Fruit fly (Drosophila melanogaster) whole organism, embryonic: ENCODE measurements around the gene lwr.

Experiments
- Aef1 ChIP-seq: fragments of 200-800 bp; sonication (Bioruptor generic); IDR thresholded peaks from 3 replicates; pipeline ENCODE4 v1.3.6; 2022; ENCODE audit warnings: missing biosample characterization, missing genetic modification characterization
- Antp ChIP-seq: fragments of 200-800 bp; sonication (Bioruptor generic); optimal IDR thresholded peaks from 3 replicates; lab custom pipeline; 2016; ENCODE audit warnings: missing biosample characterization, missing genetic modification characterization
- B-H1 ChIP-seq: fragments of 200-800 bp; sonication (Bioruptor generic); IDR thresholded peaks from 3 replicates; pipeline ENCODE4 v1.3.6; 2022; ENCODE audit warnings: missing biosample characterization, missing genetic modification characterization
- Bteb2 ChIP-seq: fragments of 200-800 bp; sonication (Bioruptor generic); optimal IDR thresholded peaks from 2 replicates; lab custom pipeline; 2016; ENCODE audit warnings: missing biosample characterization, missing genetic modification characterization
- CG10654 ChIP-seq: fragments of 200-800 bp; sonication (Bioruptor generic); optimal IDR thresholded peaks from 2 replicates; lab custom pipeline; 2016; ENCODE audit warnings: missing biosample characterization, missing genetic modification characterization
- CG11723 ChIP-seq: fragments of 200-800 bp; sonication (Bioruptor generic); optimal IDR thresholded peaks from 2 replicates; lab custom pipeline; 2017; ENCODE audit warnings: missing biosample characterization, mild to moderate bottlenecking, missing genetic modification characterization
- CG13296 ChIP-seq: fragments of 200-800 bp; sonication (Bioruptor generic); optimal IDR thresholded peaks from 3 replicates; lab custom pipeline; 2018; ENCODE audit warnings: missing biosample characterization, mild to moderate bottlenecking, missing genetic modification characterization
- CG18476 ChIP-seq: fragments of 200-800 bp; sonication (Bioruptor generic); optimal IDR thresholded peaks from 2 replicates; lab custom pipeline; 2016; ENCODE audit warnings: missing biosample characterization, mild to moderate bottlenecking, missing genetic modification characterization
- CG30403 ChIP-seq: fragments of 200-800 bp; sonication (Bioruptor generic); optimal IDR thresholded peaks from 3 replicates; lab custom pipeline; 2016; ENCODE audit warnings: missing biosample characterization, missing genetic modification characterization
- CG32772 ChIP-seq: fragments of 200-800 bp; sonication (Bioruptor generic); IDR thresholded peaks from 2 replicates; pipeline ENCODE4 v1.3.6; 2022; ENCODE audit warnings: missing biosample characterization, missing genetic modification characterization
- CG7963 ChIP-seq: fragments of 200-800 bp; sonication (Bioruptor generic); IDR thresholded peaks from 3 replicates; pipeline ENCODE4 v1.3.6; 2022; ENCODE audit warnings: missing biosample characterization, missing genetic modification characterization; ENCODE audit not compliant: partially characterized antibody
- CG8281 ChIP-seq: fragments of 200-800 bp; sonication (Bioruptor generic); optimal IDR thresholded peaks from 2 replicates; lab custom pipeline; 2018; ENCODE audit warnings: missing biosample characterization, mild to moderate bottlenecking, missing genetic modification characterization, moderate library complexity
- CG8924 ChIP-seq: fragments of 200-800 bp; optimal IDR thresholded peaks from 3 replicates; lab custom pipeline; 2019; ENCODE audit warnings: missing biosample characterization, mild to moderate bottlenecking, missing genetic modification characterization, moderate library complexity
- CG9797 ChIP-seq: fragments of 200-800 bp; sonication (Bioruptor generic); optimal IDR thresholded peaks from 3 replicates; lab custom pipeline; 2018; ENCODE audit warnings: missing biosample characterization, mild to moderate bottlenecking, missing genetic modification characterization
- CG9817 ChIP-seq: fragments of 200-800 bp; sonication (Bioruptor generic); optimal IDR thresholded peaks from 2 replicates; lab custom pipeline; 2018; ENCODE audit warnings: missing biosample characterization, mild to moderate bottlenecking, missing genetic modification characterization, moderate library complexity
- Dad ChIP-seq: fragments of 200-800 bp; sonication (Bioruptor generic); optimal IDR thresholded peaks from 3 replicates; lab custom pipeline; 2016; ENCODE audit warnings: missing biosample characterization, missing genetic modification characterization
- Dip2 ChIP-seq: fragments of 200-800 bp; sonication (Bioruptor generic); IDR thresholded peaks from 2 replicates; pipeline ENCODE4 v1.3.6; 2022; ENCODE audit warnings: missing biosample characterization, missing genetic modification characterization
- Doc3 ChIP-seq: fragments of 200-800 bp; sonication (Bioruptor generic); IDR thresholded peaks from 3 replicates; pipeline ENCODE4 v1.3.6; 2022; ENCODE audit warnings: missing biosample characterization, missing genetic modification characterization; ENCODE audit not compliant: partially characterized antibody
- Dp ChIP-seq: fragments of 200-800 bp; sonication (Bioruptor generic); optimal IDR thresholded peaks from 2 replicates; lab custom pipeline; 2018; ENCODE audit warnings: missing biosample characterization, mild to moderate bottlenecking, missing genetic modification characterization, moderate library complexity
- E2f1 ChIP-seq: fragments of 200-800 bp; sonication (Bioruptor generic); IDR thresholded peaks from 2 replicates; pipeline ENCODE4 v1.3.6; 2022; ENCODE audit warnings: missing biosample characterization, missing genetic modification characterization
- E2f2 ChIP-seq: fragments of 200-800 bp; sonication (Bioruptor generic); IDR thresholded peaks from 2 replicates; pipeline ENCODE4 v1.3.6; 2022; ENCODE audit warnings: missing biosample characterization, missing genetic modification characterization
- Ets97D ChIP-seq: fragments of 200-800 bp; sonication (Bioruptor generic); optimal IDR thresholded peaks from 3 replicates; lab custom pipeline; 2016; ENCODE audit warnings: missing biosample characterization, missing genetic modification characterization
- Fer2 ChIP-seq: fragments of 200-800 bp; sonication (Bioruptor generic); optimal IDR thresholded peaks from 2 replicates; lab custom pipeline; 2018; ENCODE audit warnings: missing biosample characterization, mild to moderate bottlenecking, missing genetic modification characterization, moderate library complexity
- Gsc ChIP-seq: fragments of 200-800 bp; sonication (Bioruptor generic); IDR thresholded peaks from 2 replicates; pipeline ENCODE4 v1.3.6; 2022; ENCODE audit warnings: missing biosample characterization, missing genetic modification characterization
- H15 ChIP-seq: fragments of 200-800 bp; sonication (Bioruptor generic); IDR thresholded peaks from 3 replicates; pipeline ENCODE4 v1.3.6; 2022; ENCODE audit warnings: missing biosample characterization, missing genetic modification characterization
- Hmr ChIP-seq: fragments of 200-800 bp; sonication (Bioruptor generic); optimal IDR thresholded peaks from 3 replicates; lab custom pipeline; 2017; ENCODE audit warnings: mild to moderate bottlenecking, missing biosample characterization, missing genetic modification reagents, missing genetic modification characterization
- Oli ChIP-seq: fragments of 200-800 bp; sonication (Bioruptor generic); optimal IDR thresholded peaks from 2 replicates; lab custom pipeline; 2018; ENCODE audit warnings: missing biosample characterization, mild to moderate bottlenecking, missing genetic modification characterization, moderate library complexity
- Opbp ChIP-seq: fragments of 200-800 bp; sonication (Bioruptor generic); IDR thresholded peaks from 3 replicates; pipeline ENCODE4 v1.3.6; 2022; ENCODE audit warnings: missing biosample characterization, missing genetic modification characterization; ENCODE audit not compliant: partially characterized antibody
- Pdp1 ChIP-seq, 2 experiments: fragments of 200-800 bp; sonication (Bioruptor generic); optimal IDR thresholded peaks; 3 replicates each; lab custom pipeline; 2016; ENCODE audit warnings: missing biosample characterization in 2 of 2, missing genetic modification characterization in 2 of 2, mild to moderate bottlenecking in 1 of 2, moderate library complexity in 1 of 2
- Taf1 ChIP-seq: fragments of 200-800 bp; sonication (Bioruptor generic); IDR thresholded peaks from 2 replicates; pipeline ENCODE4 v1.3.6; 2022; ENCODE audit warnings: missing biosample characterization, missing genetic modification characterization
- Vsx1 ChIP-seq: fragments of 200-800 bp; sonication (Bioruptor generic); optimal IDR thresholded peaks from 2 replicates; lab custom pipeline; 2017; ENCODE audit warnings: missing biosample characterization, mild to moderate bottlenecking, missing genetic modification characterization, missing genetic modification reagents
- al ChIP-seq: fragments of 200-800 bp; sonication (Bioruptor generic); IDR thresholded peaks from 2 replicates; pipeline ENCODE4 v1.3.6; 2022; ENCODE audit warnings: missing biosample characterization, missing genetic modification characterization
- az2 ChIP-seq: fragments of 200-800 bp; sonication (Bioruptor generic); optimal IDR thresholded peaks from 3 replicates; lab custom pipeline; 2016; ENCODE audit warnings: missing biosample characterization, missing genetic modification characterization
- bowl ChIP-seq: fragments of 200-800 bp; sonication (Bioruptor generic); IDR thresholded peaks from 2 replicates; pipeline ENCODE4 v1.3.6; 2022; ENCODE audit warnings: missing biosample characterization, missing genetic modification characterization
- ewg ChIP-seq: fragments of 200-800 bp; sonication (Bioruptor generic); optimal IDR thresholded peaks from 3 replicates; lab custom pipeline; 2017; ENCODE audit warnings: mild to moderate bottlenecking, missing biosample characterization, missing genetic modification reagents, missing genetic modification characterization
- exex ChIP-seq: fragments of 200-800 bp; sonication (Bioruptor generic); optimal IDR thresholded peaks from 4 replicates; lab custom pipeline; 2018; ENCODE audit warnings: missing biosample characterization, mild to moderate bottlenecking, missing genetic modification characterization, moderate library complexity
- jigr1 ChIP-seq: fragments of 200-800 bp; sonication (Bioruptor generic); IDR thresholded peaks from 3 replicates; pipeline ENCODE4 v1.3.6; 2022; ENCODE audit warnings: missing biosample characterization, missing genetic modification characterization
- jing ChIP-seq: fragments of 200-800 bp; sonication (Bioruptor generic); optimal IDR thresholded peaks from 2 replicates; lab custom pipeline; 2018; ENCODE audit warnings: missing biosample characterization, mild to moderate bottlenecking, missing genetic modification characterization
- kah ChIP-seq: fragments of 200-800 bp; sonication (Bioruptor generic); optimal IDR thresholded peaks from 2 replicates; lab custom pipeline; 2018; ENCODE audit warnings: missing biosample characterization, mild to moderate bottlenecking, missing genetic modification characterization
- klu ChIP-seq: fragments of 200-800 bp; sonication (Bioruptor generic); IDR thresholded peaks from 2 replicates; pipeline ENCODE4 v1.3.6; 2022; ENCODE audit warnings: missing biosample characterization, missing genetic modification characterization
- lab ChIP-seq: fragments of 200-800 bp; sonication (Bioruptor generic); optimal IDR thresholded peaks from 3 replicates; lab custom pipeline; 2017; ENCODE audit warnings: missing biosample characterization, missing genetic modification characterization, mild to moderate bottlenecking, moderate library complexity, missing genetic modification reagents
- lmd ChIP-seq: fragments of 200-800 bp; sonication (Bioruptor generic); IDR thresholded peaks from 2 replicates; pipeline ENCODE4 v1.3.6; 2022; ENCODE audit warnings: missing biosample characterization, missing genetic modification characterization
- lola ChIP-seq, 3 experiments: fragments of >200 bp in 2 of 3; fragments of 200-800 bp in 1 of 3; sonication (Bioruptor generic) in 1 of 3; optimal IDR thresholded peaks; 2 replicates each; lab custom pipeline; 2017 to 2019; ENCODE audit warnings: missing biosample characterization in 3 of 3, missing genetic modification characterization in 3 of 3, mild to moderate bottlenecking in 1 of 3, moderate library complexity in 1 of 3
- luna ChIP-seq: fragments of 200-800 bp; sonication (Bioruptor generic); optimal IDR thresholded peaks from 2 replicates; lab custom pipeline; 2016; ENCODE audit warnings: missing biosample characterization, missing genetic modification characterization
- nmo ChIP-seq: fragments of 200-800 bp; sonication (Bioruptor generic); optimal IDR thresholded peaks from 2 replicates; lab custom pipeline; 2018; ENCODE audit warnings: missing biosample characterization, mild to moderate bottlenecking, missing genetic modification characterization, moderate library complexity
- pan ChIP-seq, 4 experiments: fragments of >200 bp in 3 of 4; fragments of 200-800 bp in 1 of 4; sonication (Bioruptor generic) in 1 of 4; optimal IDR thresholded peaks in 3 of 4; IDR thresholded peaks in 1 of 4; 2 replicates each; pipeline versions ENCODE4 v1.3.6 to Lab custom; 2017 to 2022; ENCODE audit warnings: missing biosample characterization in 2 of 4, missing genetic modification characterization in 2 of 4, mixed read lengths in 1 of 4
- sd ChIP-seq: fragments of 200-800 bp; sonication (Bioruptor generic); optimal IDR thresholded peaks from 3 replicates; lab custom pipeline; 2018; ENCODE audit warnings: missing biosample characterization, mild to moderate bottlenecking, missing genetic modification characterization, moderate library complexity
- slou ChIP-seq: fragments of 200-800 bp; sonication (Bioruptor generic); optimal IDR thresholded peaks from 3 replicates; lab custom pipeline; 2016; ENCODE audit warnings: missing biosample characterization, missing genetic modification characterization
- zf30C ChIP-seq: fragments of 200-800 bp; sonication (Bioruptor generic); optimal IDR thresholded peaks from 3 replicates; lab custom pipeline; 2018; ENCODE audit warnings: missing biosample characterization, mild to moderate bottlenecking, missing genetic modification characterization

The lwr gene

dm6 chr2L:523165-523835 lies 19.1 kb downstream of the lwr start (continued):
- no peak for TF ChIP-seq az2 (GFP tag; lab: Kevin White, UChicago)
- no peak for TF ChIP-seq Ets97D
- no peak for TF ChIP-seq CG10654 (GFP tag; lab: Kevin White, UChicago)
- TF ChIP-seq CG9797 = no peak
- TF ChIP-seq Hmr (GFP tag; lab: Kevin White, UChicago) = peak; percentile 56
- TF ChIP-seq exex (tag; lab: Kevin White, UChicago) = peak; percentile 77
- no peak for TF ChIP-seq lmd
- no peak for TF ChIP-seq Taf1 (GFP tag; lab: Robert Waterston, UW)
- no peak for TF ChIP-seq Dip2 (GFP tag; lab: Robert Waterston, UW)
- TF ChIP-seq nmo (GFP tag; lab: Kevin White, UChicago) = no peak
- TF ChIP-seq H15 (GFP tag; lab: Robert Waterston, UW) = no peak
- no peak for TF ChIP-seq Gsc
- no peak for TF ChIP-seq Oli (tag; lab: Kevin White, UChicago)
- TF ChIP-seq pan (optimal IDR thresholded peaks at IDR 0.05; lab: Kevin White, UChicago) = no peak
- peak in 1 of 2 experiments; percentile 24 for TF ChIP-seq pan (GFP tag; optimal IDR thresholded peaks at IDR 0.05 in 1 of 2, IDR thresholded peaks at IDR 0.05 in 1 of 2)
- no peak for TF ChIP-seq Fer2 (tag; lab: Kevin White, UChicago)
- no peak for TF ChIP-seq Vsx1
- TF ChIP-seq CG11723 = no peak
- TF ChIP-seq slou (GFP tag; lab: Kevin White, UChicago) = no peak
- TF ChIP-seq jigr1 (GFP tag; lab: Robert Waterston, UW) = no peak
- TF ChIP-seq B-H1 (GFP tag; lab: Robert Waterston, UW) = no peak; the same call in 2 of the 3 replicates
- peak; percentile 53 for TF ChIP-seq ewg
- no peak for TF ChIP-seq CG32772 (GFP tag; lab: Robert Waterston, UW)
- no peak for TF ChIP-seq Bteb2 (GFP tag; lab: Kevin White, UChicago)
- TF ChIP-seq Dad = peak; percentile 25
- no peak for TF ChIP-seq lola (GFP tag; optimal IDR thresholded peaks at IDR 0.05; lab: Kevin White, UChicago)
- no peak for TF ChIP-seq zf30C
- TF ChIP-seq sd (tag; lab: Kevin White, UChicago) = peak; percentile 83
- peak; percentile 22; the same call in 1 of the 2 replicates for TF ChIP-seq E2f2 (GFP tag; lab: Robert Waterston, UW)
- TF ChIP-seq klu = no peak
- TF ChIP-seq Antp (GFP tag; lab: Kevin White, UChicago) = peak; percentile 40
- peak; percentile 16 for TF ChIP-seq CG13296 (GFP tag; lab: Kevin White, UChicago)
- TF ChIP-seq al (GFP tag; lab: Robert Waterston, UW) = no peak
- no peak for TF ChIP-seq luna (GFP tag; lab: Kevin White, UChicago)
- no peak for TF ChIP-seq CG7963
- peak; percentile 1 for TF ChIP-seq CG9817
- peak; percentile 41 for TF ChIP-seq lab (GFP tag; lab: Kevin White, UChicago)
- TF ChIP-seq jing (GFP tag; lab: Kevin White, UChicago) = no peak
- no peak for TF ChIP-seq CG18476
- TF ChIP-seq bowl = no peak
- TF ChIP-seq Pdp1 (GFP tag; optimal IDR thresholded peaks at IDR 0.05; lab: Kevin White, UChicago) = peak in 1 of 2 experiments; percentile 59
- TF ChIP-seq CG8281 (tag; lab: Kevin White, UChicago) = no peak
- TF ChIP-seq E2f1 (GFP tag; lab: Robert Waterston, UW) = 0 out of 2 replicates have a peak, but pooled peaks have one; percentile 18
- no peak for TF ChIP-seq CG30403 (GFP tag; lab: Kevin White, UChicago)
- peak; percentile 72; the same call in 2 of the 3 replicates for TF ChIP-seq Opbp
- no peak for TF ChIP-seq Doc3 (GFP tag; lab: Robert Waterston, UW)
- peak; percentile 42 for TF ChIP-seq CG8924 (tag; lab: Kevin White, UChicago)
- TF ChIP-seq Dp (GFP tag; lab: Kevin White, UChicago) = no peak
- no peak for TF ChIP-seq Aef1
- no peak for TF ChIP-seq kah (GFP tag; lab: Kevin White, UChicago)
